Worm (Caenorhabditis elegans) whole organism, late embryonic: ENCODE data around the gene ndub-11.

Source experiments
- C08G9.2 ChIP-seq: sonication (generic microtip); optimal IDR thresholded peaks from 2 replicates; lab custom pipeline; 2016; ENCODE audit warnings: mild to moderate bottlenecking, missing genetic modification characterization, moderate library complexity, missing compliant biosample characterization
- C38D4.7 ChIP-seq: fragments of 200-800 bp; sonication (Bioruptor generic); optimal IDR thresholded peaks from 2 replicates; lab custom pipeline; 2018; ENCODE audit warnings: mild to moderate bottlenecking, missing genetic modification characterization, moderate library complexity, missing compliant biosample characterization
- F13H6.1 ChIP-seq: sonication (generic microtip); optimal IDR thresholded peaks from 2 replicates; lab custom pipeline; 2016; ENCODE audit warnings: missing genetic modification characterization, missing compliant biosample characterization
- K09A11.1 ChIP-seq: sonication (generic microtip); optimal IDR thresholded peaks from 2 replicates; lab custom pipeline; 2017; ENCODE audit warnings: antibody characterized with exemption, mild to moderate bottlenecking, missing genetic modification characterization, missing compliant biosample characterization; ENCODE audit not compliant: insufficient read depth
- T23F11.4 ChIP-seq: fragments of 200-800 bp; sonication (Bioruptor generic); optimal IDR thresholded peaks from 2 replicates; lab custom pipeline; 2018; ENCODE audit warnings: mild to moderate bottlenecking, missing genetic modification characterization, missing compliant biosample characterization
- ama-1 ChIP-seq: fragments of 150-350 bp; optimal IDR thresholded peaks from 2 replicates; lab custom pipeline; 2014
- ceh-14 ChIP-seq: sonication (generic microtip); optimal IDR thresholded peaks from 2 replicates; lab custom pipeline; 2016; ENCODE audit warnings: missing genotype, missing genetic modification characterization, missing compliant biosample characterization
- ceh-22 ChIP-seq: sonication (generic microtip); optimal IDR thresholded peaks from 2 replicates; lab custom pipeline; 2017; ENCODE audit warnings: missing biosample characterization, missing genetic modification characterization
- ceh-31 ChIP-seq: sonication (generic microtip); optimal IDR thresholded peaks from 2 replicates; lab custom pipeline; 2016; ENCODE audit warnings: missing genetic modification characterization, missing compliant biosample characterization
- ceh-34 ChIP-seq: sonication (generic microtip); optimal IDR thresholded peaks from 2 replicates; lab custom pipeline; 2016; ENCODE audit warnings: mild to moderate bottlenecking, missing genetic modification characterization, missing compliant biosample characterization
- ceh-48 ChIP-seq: sonication (generic microtip); optimal IDR thresholded peaks from 2 replicates; lab custom pipeline; 2016; ENCODE audit warnings: missing genetic modification characterization, inconsistent platforms, missing compliant biosample characterization
- ceh-9 ChIP-seq: sonication (generic microtip); optimal IDR thresholded peaks from 2 replicates; lab custom pipeline; 2016; ENCODE audit warnings: mild to moderate bottlenecking, missing genetic modification characterization, inconsistent platforms, missing compliant biosample characterization
- che-1 ChIP-seq: sonication (generic microtip); optimal IDR thresholded peaks from 2 replicates; lab custom pipeline; 2016; ENCODE audit warnings: mild to moderate bottlenecking, missing genetic modification characterization, missing compliant biosample characterization
- dmd-4 ChIP-seq: sonication (generic microtip); optimal IDR thresholded peaks from 2 replicates; lab custom pipeline; 2016; ENCODE audit warnings: borderline replicate concordance, missing genetic modification characterization, missing compliant biosample characterization
- elt-2 ChIP-seq: sonication (generic microtip); optimal IDR thresholded peaks from 2 replicates; lab custom pipeline; 2016; ENCODE audit warnings: missing genetic modification reagents, missing genetic modification characterization, missing compliant biosample characterization
- elt-4 ChIP-seq: sonication (generic microtip); optimal IDR thresholded peaks from 2 replicates; lab custom pipeline; 2016; ENCODE audit warnings: missing genetic modification characterization, missing compliant biosample characterization
- eyg-1 ChIP-seq: sonication (generic microtip); optimal IDR thresholded peaks from 2 replicates; lab custom pipeline; 2016; ENCODE audit warnings: missing genotype, missing genetic modification characterization, missing compliant biosample characterization
- fax-1 ChIP-seq: sonication (generic microtip); optimal IDR thresholded peaks from 2 replicates; lab custom pipeline; 2016; ENCODE audit warnings: missing genotype, missing genetic modification characterization, missing compliant biosample characterization
- hlh-15 ChIP-seq: sonication (generic microtip); optimal IDR thresholded peaks from 2 replicates; lab custom pipeline; 2016; ENCODE audit warnings: missing genetic modification characterization, missing compliant biosample characterization
- hlh-30 ChIP-seq: sonication (generic microtip); optimal IDR thresholded peaks from 2 replicates; lab custom pipeline; 2017; ENCODE audit warnings: antibody characterized with exemption, missing genetic modification characterization, missing compliant biosample characterization; ENCODE audit not compliant: insufficient read depth
- hlh-6 ChIP-seq: sonication (generic microtip); optimal IDR thresholded peaks from 2 replicates; lab custom pipeline; 2016; ENCODE audit warnings: missing genotype, missing genetic modification characterization, missing compliant biosample characterization
- mec-3 ChIP-seq: sonication (generic microtip); optimal IDR thresholded peaks from 2 replicates; lab custom pipeline; 2016; ENCODE audit warnings: borderline replicate concordance, missing genetic modification characterization, missing compliant biosample characterization
- nhr-232 ChIP-seq: sonication (generic microtip); optimal IDR thresholded peaks from 2 replicates; lab custom pipeline; 2016; ENCODE audit warnings: missing genetic modification characterization, missing compliant biosample characterization
- pag-3 ChIP-seq: sonication (generic microtip); optimal IDR thresholded peaks from 2 replicates; lab custom pipeline; 2016; ENCODE audit warnings: missing compliant biosample characterization, missing genetic modification characterization, borderline replicate concordance
- pha-4 ChIP-seq: fragments of 150-350 bp; optimal IDR thresholded peaks from 2 replicates; lab custom pipeline; 2018; ENCODE audit warnings: missing biosample characterization, missing genetic modification reagents, missing genetic modification characterization
- pqm-1 ChIP-seq: sonication (generic microtip); optimal IDR thresholded peaks from 2 replicates; lab custom pipeline; 2016; ENCODE audit warnings: missing genetic modification characterization, missing compliant biosample characterization
- pros-1 ChIP-seq: fragments of 150-350 bp; optimal IDR thresholded peaks from 2 replicates; lab custom pipeline; 2014; ENCODE audit warnings: missing biosample characterization, missing genetic modification reagents, missing genetic modification characterization
- ref-2 ChIP-seq: sonication (generic microtip); optimal IDR thresholded peaks from 2 replicates; lab custom pipeline; 2016; ENCODE audit warnings: missing genetic modification characterization, missing compliant biosample characterization
- sdc-2 ChIP-seq: sonication (generic microtip); optimal IDR thresholded peaks from 2 replicates; lab custom pipeline; 2016; ENCODE audit warnings: missing genotype, missing genetic modification characterization, missing compliant biosample characterization
- sox-4 ChIP-seq: sonication (generic microtip); optimal IDR thresholded peaks from 2 replicates; lab custom pipeline; 2017; ENCODE audit warnings: mild to moderate bottlenecking, missing genetic modification characterization, inconsistent platforms, missing compliant biosample characterization
- syd-9 ChIP-seq: sonication (generic microtip); optimal IDR thresholded peaks from 2 replicates; lab custom pipeline; 2016; ENCODE audit warnings: mild to moderate bottlenecking, missing genetic modification characterization, moderate library complexity, missing compliant biosample characterization
- tbx-2 ChIP-seq: sonication (generic microtip); optimal IDR thresholded peaks from 2 replicates; lab custom pipeline; 2016; ENCODE audit warnings: missing genetic modification characterization, missing compliant biosample characterization
- ttx-3 ChIP-seq: sonication (generic microtip); optimal IDR thresholded peaks from 2 replicates; lab custom pipeline; 2016; ENCODE audit warnings: missing genetic modification reagents, missing genetic modification characterization, missing compliant biosample characterization
- unc-3 ChIP-seq, 2 experiments: fragments of 200-800 bp in 1 of 2; sonication (Bioruptor generic) in 1 of 2; sonication (generic microtip) in 1 of 2; conservative IDR thresholded peaks in 1 of 2; optimal IDR thresholded peaks in 1 of 2; 2 replicates each; pipeline versions ENCODE4 v1.3.6 to Lab custom; 2016 to 2022; ENCODE audit warnings: missing compliant biosample characterization in 2 of 2, missing genetic modification characterization in 2 of 2, missing genetic modification reagents in 1 of 2
- unc-42 ChIP-seq: sonication (generic microtip); optimal IDR thresholded peaks from 2 replicates; lab custom pipeline; 2016; ENCODE audit warnings: missing genotype, missing genetic modification characterization, missing compliant biosample characterization
- unc-55 ChIP-seq: sonication (generic microtip); optimal IDR thresholded peaks from 2 replicates; lab custom pipeline; 2017; ENCODE audit warnings: missing biosample characterization, missing genetic modification reagents, missing genetic modification characterization
- unc-86 ChIP-seq: sonication (generic microtip); optimal IDR thresholded peaks from 2 replicates; lab custom pipeline; 2016; ENCODE audit warnings: missing genetic modification characterization, missing compliant biosample characterization

The ndub-11 gene

ce11 chrIV:8165950-8166349, 35.9 kb upstream of the ndub-11 start, which contains the start of gene B0218.7:
Gene B0218.7, minus strand, starts transcription at chrIV:8166050.
- TF ChIP-seq unc-42 (no peak), hlh-15 (tag; lab: Kevin White, UChicago) (no peak), ceh-48 (tag; lab: Kevin White, UChicago) (no peak), hlh-30 (tag; lab: Kevin White, UChicago) (no peak), sox-4 (no peak), nhr-232 (tag; lab: Kevin White, UChicago) (no peak), pqm-1 (tag; lab: Kevin White, UChicago) (no peak), elt-2 (no peak)
- TF ChIP-seq, all 69 proteins: peak for 0

ce11 chrIV:8164515-8164914, 34.5 kb upstream of the ndub-11 start:
- no peak for TF ChIP-seq ceh-22 (tag; lab: Kevin White, UChicago)
- no peak for TF ChIP-seq hlh-6 (tag; lab: Kevin White, UChicago)
- TF ChIP-seq unc-3 (GFP tag; conservative IDR thresholded peaks at IDR 0.05; lab: Robert Waterston, UW), result no peak
- no peak for TF ChIP-seq unc-3 (tag; optimal IDR thresholded peaks at IDR 0.05; lab: Kevin White, UChicago)
- TF ChIP-seq ama-1 (lab: Kevin White, UChicago), result no peak
- no peak for TF ChIP-seq mec-3
- no peak for TF ChIP-seq ttx-3 (tag; lab: Kevin White, UChicago)
- no peak for TF ChIP-seq ref-2 (tag; lab: Kevin White, UChicago)
- TF ChIP-seq pros-1 (tag; lab: Kevin White, UChicago), result no peak
- no peak for TF ChIP-seq unc-42
- TF ChIP-seq T23F11.4 (GFP tag; lab: Kevin White, UChicago), result no peak
- no peak for TF ChIP-seq ceh-9 (tag; lab: Kevin White, UChicago)
- no peak for TF ChIP-seq ceh-14 (tag; lab: Kevin White, UChicago)
- no peak for TF ChIP-seq syd-9 (tag; lab: Kevin White, UChicago)
- no peak for TF ChIP-seq pag-3

DNA sequence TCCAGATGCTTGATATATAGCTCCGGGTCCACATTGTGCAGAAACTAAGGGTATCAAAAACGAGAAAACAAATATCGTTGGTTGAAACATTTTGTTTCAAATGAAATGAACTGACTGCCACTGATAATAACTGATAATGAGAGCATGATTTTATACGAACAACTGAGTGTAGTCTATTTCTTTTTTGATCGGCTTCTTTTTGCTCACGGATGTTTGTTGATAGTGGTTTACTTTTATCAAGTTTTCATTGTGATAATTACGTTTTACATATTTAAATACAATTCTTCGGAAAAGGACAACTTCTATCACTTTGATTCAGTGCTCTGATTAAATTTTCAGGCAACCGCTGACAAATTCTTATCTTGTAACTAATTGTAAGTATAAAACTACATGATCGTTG, 33.7 kb upstream of the ndub-11 start, which contains the start of gene clec-51:
Gene clec-51, minus strand, starts transcription at position 114 of the 400 bp plus-strand sequence.
- TF ChIP-seq elt-2 (peak; percentile 4), hlh-6 (tag; lab: Kevin White, UChicago) (no peak)

ce11 chrIV:8161774-8162173, 31.7 kb upstream of the ndub-11 start:
- TF ChIP-seq pha-4 (tag; lab: Kevin White, UChicago), result no peak
- TF ChIP-seq fax-1 (tag; lab: Kevin White, UChicago), result no peak
- TF ChIP-seq C08G9.2 (tag; lab: Kevin White, UChicago), result no peak
- no peak for TF ChIP-seq sdc-2 (tag; lab: Kevin White, UChicago)
- no peak for TF ChIP-seq mec-3
- TF ChIP-seq F13H6.1 (tag; lab: Kevin White, UChicago), result no peak
- no peak for TF ChIP-seq ceh-34 (tag; lab: Kevin White, UChicago)
- no peak for TF ChIP-seq unc-55 (GFP tag; lab: Kevin White, UChicago)
- no peak for TF ChIP-seq unc-86 (tag; lab: Kevin White, UChicago)
- TF ChIP-seq dmd-4 (tag; lab: Kevin White, UChicago), result no peak
- no peak for TF ChIP-seq tbx-2 (tag; lab: Kevin White, UChicago)
- no peak for TF ChIP-seq ceh-31 (tag; lab: Kevin White, UChicago)
- TF ChIP-seq che-1 (tag; lab: Kevin White, UChicago), result no peak
- TF ChIP-seq ceh-48 (tag; lab: Kevin White, UChicago), result no peak
- no peak for TF ChIP-seq elt-4 (tag; lab: Kevin White, UChicago)
- no peak for TF ChIP-seq C38D4.7
- TF ChIP-seq hlh-15 (tag; lab: Kevin White, UChicago), result no peak
- TF ChIP-seq K09A11.1, result no peak
- TF ChIP-seq eyg-1 (tag; lab: Kevin White, UChicago), result no peak
